Fruit fly (Drosophila melanogaster) whole organism, wandering third instar larva: ENCODE measurements around the gene gammaSnap2.

Experiments used
- Abd-B ChIP-seq: fragments of >200 bp; optimal IDR thresholded peaks from 2 replicates; lab custom pipeline; 2017; ENCODE audit warnings: missing biosample characterization, missing genetic modification characterization
- CG32264 ChIP-seq: fragments of 200-800 bp; sonication (Bioruptor generic); optimal IDR thresholded peaks from 2 replicates; lab custom pipeline; 2016; ENCODE audit warnings: missing biosample characterization, missing genetic modification characterization
- CG9705 ChIP-seq: fragments of 200-800 bp; sonication (Bioruptor generic); optimal IDR thresholded peaks from 2 replicates; lab custom pipeline; 2018; ENCODE audit warnings: missing biosample characterization, mild to moderate bottlenecking, missing genetic modification characterization
- CrebA ChIP-seq: fragments of 200-800 bp; sonication (Bioruptor generic); optimal IDR thresholded peaks from 2 replicates; lab custom pipeline; 2016; ENCODE audit warnings: missing biosample characterization, mild to moderate bottlenecking, missing genetic modification characterization, borderline replicate concordance
- Dfd ChIP-seq: fragments of >200 bp; optimal IDR thresholded peaks from 2 replicates; lab custom pipeline; 2017; ENCODE audit warnings: missing biosample characterization, missing genetic modification characterization
- Dif ChIP-seq: fragments of 200-275, 200-300 bp; sonication (Bioruptor generic); optimal IDR thresholded peaks from 2 replicates; lab custom pipeline; 2018; ENCODE audit warnings: missing biosample characterization, missing genetic modification characterization; ENCODE audit not compliant: partially characterized antibody
- GATAd ChIP-seq: sonication (Bioruptor generic); optimal IDR thresholded peaks from 2 replicates; lab custom pipeline; 2016; ENCODE audit warnings: missing biosample characterization, missing genetic modification characterization
- HLH106 ChIP-seq: fragments of 200-800 bp; optimal IDR thresholded peaks from 3 replicates; lab custom pipeline; 2019; ENCODE audit warnings: missing biosample characterization, mild to moderate bottlenecking, missing genetic modification characterization, moderate library complexity
- Hnf4 ChIP-seq: fragments of 200-800 bp; sonication (Bioruptor generic); optimal IDR thresholded peaks from 2 replicates; lab custom pipeline; 2016; ENCODE audit warnings: missing biosample characterization, mild to moderate bottlenecking, missing genetic modification characterization
- Hr78 ChIP-seq: fragments of >200 bp; optimal IDR thresholded peaks from 2 replicates; lab custom pipeline; 2017; ENCODE audit warnings: missing biosample characterization, missing genetic modification characterization
- Hr83 ChIP-seq: fragments of 200-300 bp; sonication (Bioruptor generic); optimal IDR thresholded peaks from 2 replicates; lab custom pipeline; 2016; ENCODE audit warnings: missing biosample characterization, mild to moderate bottlenecking, missing genetic modification characterization, moderate library complexity; ENCODE audit not compliant: poor library complexity, severe bottlenecking
- Jra ChIP-seq: sonication (Bioruptor generic); optimal IDR thresholded peaks from 2 replicates; lab custom pipeline; 2016; ENCODE audit warnings: missing biosample characterization, missing genetic modification characterization
- Mio ChIP-seq: sonication (Bioruptor generic); optimal IDR thresholded peaks from 2 replicates; lab custom pipeline; 2016; ENCODE audit warnings: missing biosample characterization, missing genetic modification characterization
- Myc ChIP-seq: fragments of >200 bp; optimal IDR thresholded peaks from 2 replicates; lab custom pipeline; 2017
- N ChIP-seq: fragments of >200 bp; optimal IDR thresholded peaks from 2 replicates; lab custom pipeline; 2018; ENCODE audit warnings: missing biosample characterization, missing external identifiers, missing genetic modification characterization
- OdsH ChIP-seq: fragments of 200-800 bp; sonication (Bioruptor generic); optimal IDR thresholded peaks from 2 replicates; lab custom pipeline; 2016; ENCODE audit warnings: missing biosample characterization, mild to moderate bottlenecking, missing genetic modification characterization
- Rel ChIP-seq, 2 experiments: fragments of 200-800 bp; sonication (Bioruptor generic) in 1 of 2; optimal IDR thresholded peaks; 2 replicates in 1 of 2; 3 replicates in 1 of 2; lab custom pipeline; 2016 to 2019; ENCODE audit warnings: mild to moderate bottlenecking in 2 of 2, missing biosample characterization in 2 of 2, missing genetic modification characterization in 2 of 2, moderate library complexity in 1 of 2
- Sp1 ChIP-seq: fragments of 200-800 bp; sonication (Bioruptor generic); optimal IDR thresholded peaks from 3 replicates; lab custom pipeline; 2019; ENCODE audit warnings: missing biosample characterization, mild to moderate bottlenecking, missing genetic modification characterization, moderate library complexity
- Vsx2 ChIP-seq: fragments of 200-300, 225-300 bp; sonication (Bioruptor generic); optimal IDR thresholded peaks from 2 replicates; lab custom pipeline; 2018; ENCODE audit warnings: missing biosample characterization, missing genetic modification characterization; ENCODE audit not compliant: partially characterized antibody
- br ChIP-seq: fragments of 200-800 bp; sonication (Bioruptor generic); optimal IDR thresholded peaks from 2 replicates; lab custom pipeline; 2016; ENCODE audit warnings: missing biosample characterization, missing genetic modification characterization
- brk ChIP-seq: fragments of 200-800 bp; sonication (Bioruptor generic); optimal IDR thresholded peaks from 2 replicates; lab custom pipeline; 2016; ENCODE audit warnings: missing biosample characterization, mild to moderate bottlenecking, missing genetic modification characterization
- dl ChIP-seq, 2 experiments: fragments of 175-275, 200-275 bp in 1 of 2; fragments of 200-275 bp in 1 of 2; sonication (Bioruptor generic); optimal IDR thresholded peaks; lab custom pipeline; 2018; ENCODE audit warnings: mild to moderate bottlenecking in 2 of 2, missing biosample characterization in 2 of 2, missing genetic modification characterization in 2 of 2, moderate library complexity in 2 of 2; ENCODE audit not compliant: partially characterized antibody in 2 of 2, insufficient read depth in 1 of 2
- dmrt93B ChIP-seq: fragments of 200-800 bp; sonication (Bioruptor generic); optimal IDR thresholded peaks from 2 replicates; lab custom pipeline; 2018; ENCODE audit warnings: missing biosample characterization, mild to moderate bottlenecking, missing genetic modification characterization
- dsf ChIP-seq: sonication (Bioruptor generic); optimal IDR thresholded peaks from 2 replicates; lab custom pipeline; 2016; ENCODE audit warnings: missing biosample characterization, missing genetic modification characterization, borderline replicate concordance
- ey ChIP-seq: fragments of 200-800 bp; sonication (Bioruptor generic); optimal IDR thresholded peaks from 2 replicates; lab custom pipeline; 2016; ENCODE audit warnings: missing biosample characterization, missing genetic modification characterization
- foxo ChIP-seq, 2 experiments: fragments of 200-800 bp; sonication (Bioruptor generic); optimal IDR thresholded peaks; 2 replicates in 1 of 2; 3 replicates in 1 of 2; lab custom pipeline; 2016 to 2017; ENCODE audit warnings: missing biosample characterization in 2 of 2, missing genetic modification characterization in 2 of 2
- fru ChIP-seq: fragments of 200-800 bp; sonication (Bioruptor generic); optimal IDR thresholded peaks from 3 replicates; lab custom pipeline; 2016; ENCODE audit warnings: missing biosample characterization, mild to moderate bottlenecking, missing genetic modification characterization
- h ChIP-seq: fragments of 200-800 bp; sonication (Bioruptor generic); optimal IDR thresholded peaks from 3 replicates; lab custom pipeline; 2016; ENCODE audit warnings: missing biosample characterization, mild to moderate bottlenecking, missing genetic modification characterization
- jim ChIP-seq: fragments of 175-275, 200-325 bp; sonication (Bioruptor generic); optimal IDR thresholded peaks from 2 replicates; lab custom pipeline; 2016; ENCODE audit warnings: missing biosample characterization, mild to moderate bottlenecking, missing genetic modification characterization
- lola ChIP-seq: fragments of >200 bp; optimal IDR thresholded peaks from 2 replicates; lab custom pipeline; 2017; ENCODE audit warnings: missing biosample characterization, missing genetic modification characterization
- pan ChIP-seq: fragments of >200 bp; optimal IDR thresholded peaks from 2 replicates; lab custom pipeline; 2017
- psq ChIP-seq: fragments of 200-800 bp; sonication (Bioruptor generic); optimal IDR thresholded peaks from 3 replicates; lab custom pipeline; 2017; ENCODE audit warnings: missing biosample characterization, mild to moderate bottlenecking, missing genetic modification characterization, moderate library complexity
- rgr ChIP-seq: fragments of 200-800 bp; sonication (Bioruptor generic); optimal IDR thresholded peaks from 3 replicates; lab custom pipeline; 2016; ENCODE audit warnings: missing biosample characterization, mild to moderate bottlenecking, missing genetic modification characterization
- sage ChIP-seq: fragments of 200-800 bp; sonication (Bioruptor generic); optimal IDR thresholded peaks from 2 replicates; lab custom pipeline; 2016; ENCODE audit warnings: missing biosample characterization, mild to moderate bottlenecking, missing genetic modification characterization
- sv ChIP-seq: fragments of 200-800 bp; sonication (Bioruptor generic); optimal IDR thresholded peaks from 3 replicates; lab custom pipeline; 2016; ENCODE audit warnings: missing biosample characterization, missing genetic modification characterization
- tai ChIP-seq: sonication (Bioruptor generic); optimal IDR thresholded peaks from 2 replicates; lab custom pipeline; 2016; ENCODE audit warnings: missing biosample characterization, missing genetic modification characterization
- usp ChIP-seq: fragments of >200 bp; optimal IDR thresholded peaks from 2 replicates; lab custom pipeline; 2017; ENCODE audit warnings: missing biosample characterization, missing genetic modification characterization
- woc ChIP-seq: sonication (Bioruptor generic); optimal IDR thresholded peaks from 2 replicates; lab custom pipeline; 2016; ENCODE audit warnings: missing biosample characterization, mild to moderate bottlenecking, missing genetic modification characterization

Gene gammaSnap2

dm6 chr3R:10099401-10099848 is 21.8 kb downstream of the gammaSnap2 start:
- TF ChIP-seq GATAd (GFP tag; lab: Kevin White, UChicago): no peak
- no peak for TF ChIP-seq CG9705 (GFP tag; lab: Kevin White, UChicago)
- TF ChIP-seq usp (GFP tag; lab: Kevin White, UChicago): no peak
- TF ChIP-seq Rel (GFP tag; optimal IDR thresholded peaks at IDR 0.05; lab: Kevin White, UChicago): no peak
- TF ChIP-seq Rel (tag; optimal IDR thresholded peaks at IDR 0.05; lab: Kevin White, UChicago): peak; percentile 10
- no peak for TF ChIP-seq br (GFP tag; lab: Kevin White, UChicago)
- TF ChIP-seq Abd-B: no peak
- no peak for TF ChIP-seq Myc (lab: Kevin White, UChicago)
- TF ChIP-seq OdsH: no peak
- TF ChIP-seq rgr: no peak
- no peak for TF ChIP-seq CrebA (GFP tag; lab: Kevin White, UChicago)
- TF ChIP-seq h (GFP tag; lab: Kevin White, UChicago): peak; percentile 32
- no peak for TF ChIP-seq Vsx2 (GFP tag; lab: Kevin White, UChicago)

DNA sequence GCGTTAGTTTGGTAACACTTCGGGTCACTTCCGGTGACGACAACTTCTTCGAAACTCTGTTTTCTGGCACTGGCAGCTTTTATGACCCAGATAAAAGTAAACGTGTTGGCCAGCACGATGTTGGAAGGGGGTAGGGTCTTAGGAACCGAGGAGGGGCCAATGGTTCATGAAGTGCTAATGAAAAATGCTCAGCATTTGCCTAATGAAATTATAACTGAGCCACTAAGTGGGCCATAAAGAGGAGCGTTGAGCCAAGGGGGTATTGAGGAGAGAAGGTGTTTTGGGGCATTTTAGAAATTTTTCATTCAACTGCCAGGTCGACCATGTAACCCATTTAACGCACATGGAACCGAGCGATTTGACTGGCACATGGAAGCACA is 22.9 kb downstream of the gammaSnap2 start:
- no peak for TF ChIP-seq woc (GFP tag; lab: Kevin White, UChicago)
- no peak for TF ChIP-seq foxo (GFP tag; optimal IDR thresholded peaks at IDR 0.05; lab: Kevin White, UChicago)
- TF ChIP-seq dl (GFP tag; optimal IDR thresholded peaks at IDR 0.05; lab: Kevin White, UChicago; ENCODE audit: insufficient read depth in 1 of 2, partially characterized antibody in 2 of 2): no peak
- no peak for TF ChIP-seq Rel (GFP tag; optimal IDR thresholded peaks at IDR 0.05; lab: Kevin White, UChicago)
- no peak for TF ChIP-seq Rel (tag; optimal IDR thresholded peaks at IDR 0.05; lab: Kevin White, UChicago)
- TF ChIP-seq Sp1: no peak
- no peak for TF ChIP-seq psq (GFP tag; lab: Kevin White, UChicago)
- no peak for TF ChIP-seq sv
- no peak for TF ChIP-seq Myc (lab: Kevin White, UChicago)
- no peak for TF ChIP-seq Dif (GFP tag; lab: Kevin White, UChicago)
- TF ChIP-seq sage (GFP tag; lab: Kevin White, UChicago): no peak
- no peak for TF ChIP-seq br (GFP tag; lab: Kevin White, UChicago)
- no peak for TF ChIP-seq ey

- no peak for TF ChIP-seq tai (GFP tag; lab: Kevin White, UChicago)
- peak; percentile 22 for TF ChIP-seq Sp1
- TF ChIP-seq Mio: no peak
- TF ChIP-seq psq (GFP tag; lab: Kevin White, UChicago): no peak
- TF ChIP-seq dl (GFP tag; optimal IDR thresholded peaks at IDR 0.05; lab: Kevin White, UChicago; ENCODE audit: insufficient read depth in 1 of 2, partially characterized antibody in 2 of 2): no peak
- TF ChIP-seq Vsx2 (GFP tag; lab: Kevin White, UChicago): no peak
- peak; percentile 51 for TF ChIP-seq sv
- TF ChIP-seq GATAd (GFP tag; lab: Kevin White, UChicago): no peak
- TF ChIP-seq N (GFP tag; lab: Kevin White, UChicago): no peak
- no peak for TF ChIP-seq Myc (lab: Kevin White, UChicago)
- TF ChIP-seq lola (GFP tag; lab: Kevin White, UChicago): no peak
- TF ChIP-seq woc (GFP tag; lab: Kevin White, UChicago): no peak
- TF ChIP-seq rgr: peak; percentile 36
- TF ChIP-seq Hr83 (GFP tag; lab: Kevin White, UChicago): no peak
- TF ChIP-seq pan (lab: Kevin White, UChicago): no peak
- no peak for TF ChIP-seq jim (GFP tag; lab: Kevin White, UChicago)
- peak; percentile 57 for TF ChIP-seq h (GFP tag; lab: Kevin White, UChicago)
- no peak for TF ChIP-seq Rel (GFP tag; optimal IDR thresholded peaks at IDR 0.05; lab: Kevin White, UChicago)
- TF ChIP-seq Rel (tag; optimal IDR thresholded peaks at IDR 0.05; lab: Kevin White, UChicago): peak; percentile 72
- TF ChIP-seq dsf (GFP tag; lab: Kevin White, UChicago): no peak
- peak in 1 of 2 experiments; percentile 57 for TF ChIP-seq foxo (GFP tag; optimal IDR thresholded peaks at IDR 0.05; lab: Kevin White, UChicago)
- TF ChIP-seq sage (GFP tag; lab: Kevin White, UChicago): no peak
- TF ChIP-seq Jra (GFP tag; lab: Kevin White, UChicago): peak; percentile 23
- no peak for TF ChIP-seq CG32264 (GFP tag; lab: Kevin White, UChicago)
- TF ChIP-seq HLH106: peak; percentile 27
- peak; percentile 54 for TF ChIP-seq ey
- TF ChIP-seq Dif (GFP tag; lab: Kevin White, UChicago): no peak
- TF ChIP-seq brk (GFP tag; lab: Kevin White, UChicago): no peak
- no peak for TF ChIP-seq Dfd (GFP tag; lab: Kevin White, UChicago)
- TF ChIP-seq br (GFP tag; lab: Kevin White, UChicago): no peak
- TF ChIP-seq CG9705 (GFP tag; lab: Kevin White, UChicago): no peak
- peak; percentile 32 for TF ChIP-seq fru (GFP tag; lab: Kevin White, UChicago)
- no peak for TF ChIP-seq Hnf4 (GFP tag; lab: Kevin White, UChicago)
- no peak for TF ChIP-seq usp (GFP tag; lab: Kevin White, UChicago)
- peak; percentile 38 for TF ChIP-seq OdsH
- no peak for TF ChIP-seq Hr78 (GFP tag; lab: Kevin White, UChicago)
- TF ChIP-seq CrebA (GFP tag; lab: Kevin White, UChicago): no peak
- TF ChIP-seq dmrt93B (GFP tag; lab: Kevin White, UChicago): peak; percentile 7
- no peak for TF ChIP-seq Abd-B
- TF ChIP-seq, all 38 proteins: peak for 12
Observed at dm6 chr3R:10097531-10098295, 23.5 kb downstream of the gammaSnap2 start.
